Worm (Caenorhabditis elegans): ENCODE data around the gene ufm-1.

ufm-1 gene

DNA sequence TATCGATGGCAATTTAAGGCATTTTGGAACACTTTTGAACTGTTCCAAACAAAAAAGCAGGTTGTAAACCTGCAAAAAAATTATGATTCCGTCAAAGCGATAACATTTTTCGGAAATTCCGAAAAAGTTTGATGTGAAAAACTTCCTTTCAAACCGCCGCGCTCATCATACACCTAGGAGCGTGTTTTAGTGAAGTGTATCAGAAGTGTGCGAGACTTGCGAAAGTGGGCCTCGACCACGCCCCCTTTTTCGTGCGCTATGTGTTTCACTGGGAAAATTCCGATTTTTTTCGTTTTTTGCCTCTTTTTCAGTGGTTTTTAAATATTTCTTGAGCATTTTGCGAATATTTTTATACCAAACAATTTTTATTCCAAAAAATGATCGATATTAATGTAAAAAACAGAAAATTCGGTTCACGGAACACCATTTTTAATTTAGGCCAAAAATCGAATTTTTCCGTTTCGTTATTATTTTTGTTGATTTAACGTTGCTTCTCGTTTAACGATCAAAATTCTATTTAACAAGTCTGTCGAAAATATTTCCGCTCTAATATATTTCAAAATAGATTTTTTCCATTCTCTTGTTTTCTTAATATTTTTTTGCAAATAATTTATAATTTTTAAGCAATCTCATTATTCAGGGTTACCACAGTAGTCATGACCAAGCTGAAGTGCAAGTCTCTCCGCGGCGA is 4.1 kb upstream of the ufm-1 start, which contains the start of gene rpl-35 (continued):
- TF ChIP-seq ceh-28 (tag; optimal IDR thresholded peaks at IDR 0.05) = peak; percentile 97
- no peak for TF ChIP-seq eor-1 (tag; optimal IDR thresholded peaks at IDR 0.05)
- peak; percentile 99 for TF ChIP-seq nhr-11 (tag; optimal IDR thresholded peaks at IDR 0.05)
- TF ChIP-seq egl-27 (tag; optimal IDR thresholded peaks at IDR 0.05) = peak; percentile 96
- TF ChIP-seq hmg-11 (tag; optimal IDR thresholded peaks at IDR 0.05) = peak; percentile 95
- peak; percentile 88 for TF ChIP-seq ama-1 (optimal IDR thresholded peaks at IDR 0.05)
- peak; percentile 99 for TF ChIP-seq lin-39 (tag; optimal IDR thresholded peaks at IDR 0.05)
- peak; percentile 79 for TF ChIP-seq mdl-1 (tag; optimal IDR thresholded peaks at IDR 0.05)
- TF ChIP-seq unc-62 (GFP tag; optimal IDR thresholded peaks at IDR 0.05) = peak; percentile 99

ce11 chrIII:7855468-7855867 is 3.3 kb upstream of the ufm-1 start:
- TF ChIP-seq skn-1 (tag; optimal IDR thresholded peaks at IDR 0.05) = no peak
- TF ChIP-seq nhr-23 (tag; optimal IDR thresholded peaks at IDR 0.05) = no peak
- no peak for TF ChIP-seq tbx-2 (tag; optimal IDR thresholded peaks at IDR 0.05)
- TF ChIP-seq sea-2 (GFP tag; optimal IDR thresholded peaks at IDR 0.05) = no peak

ce11 chrIII:7857142-7857541 is 1.6 kb upstream of the ufm-1 start, which contains the start of gene tag-307:
tag-307 (minus strand) TSS chrIII:7857242.
- TF ChIP-seq mml-1 (tag; optimal IDR thresholded peaks at IDR 0.05) (no peak), ceh-82 (tag; optimal IDR thresholded peaks at IDR 0.05) (no peak), ceh-16 (tag; optimal IDR thresholded peaks at IDR 0.05) (no peak), ama-1 (optimal IDR thresholded peaks at IDR 0.05) (no peak), snpc-4 (tag; optimal IDR thresholded peaks at IDR 0.05) (no peak), ztf-11 (tag; optimal IDR thresholded peaks at IDR 0.05) (no peak), eor-1 (tag; optimal IDR thresholded peaks at IDR 0.05) (no peak), nhr-23 (tag; optimal IDR thresholded peaks at IDR 0.05) (no peak), lsy-12 (tag; optimal IDR thresholded peaks at IDR 0.05) (no peak), hmg-11 (tag; optimal IDR thresholded peaks at IDR 0.05) (no peak), sea-2 (GFP tag; optimal IDR thresholded peaks at IDR 0.05) (no peak), nhr-43 (tag; optimal IDR thresholded peaks at IDR 0.05; ENCODE audit: poor library complexity, severe bottlenecking) (no peak), nhr-67 (tag; optimal IDR thresholded peaks at IDR 0.05) (no peak)

DNA sequence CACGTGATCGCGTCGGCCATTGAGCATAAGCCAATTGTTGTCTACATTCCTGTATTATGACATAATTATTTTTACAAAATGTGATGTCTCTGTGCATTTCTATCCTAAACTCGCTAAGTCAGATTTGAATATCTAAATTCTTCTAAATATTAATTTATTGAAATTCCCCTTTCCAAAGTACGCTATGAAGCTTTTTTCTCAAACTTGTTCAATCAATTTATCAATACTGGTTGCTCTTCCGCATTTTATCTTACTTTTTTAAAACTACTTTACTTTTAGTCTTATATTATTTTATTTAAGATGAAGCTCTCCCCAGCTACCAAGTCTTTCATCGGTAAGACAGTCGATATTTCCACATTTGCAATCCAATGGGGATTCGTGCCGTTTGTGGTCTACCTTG is 534 bp downstream of the ufm-1 start, which contains the start of gene tomm-7:
Gene tomm-7 (plus strand): TSS at position 301 of the 400 bp plus-strand sequence.
- no peak for TF ChIP-seq egl-27 (tag; optimal IDR thresholded peaks at IDR 0.05)
- TF ChIP-seq nhr-25 (tag; optimal IDR thresholded peaks at IDR 0.05) = no peak
- TF ChIP-seq nfya-1 (tag; optimal IDR thresholded peaks at IDR 0.05; ENCODE audit: insufficient read depth) = no peak
- TF ChIP-seq ZK546.5 (tag; optimal IDR thresholded peaks at IDR 0.05) = no peak

- TF ChIP-seq snpc-4 (tag; optimal IDR thresholded peaks at IDR 0.05) (no peak), elt-2 (tag; optimal IDR thresholded peaks at IDR 0.05) (peak; percentile 31)
These were observed 2.1 kb downstream of the ufm-1 start, which contains the start of gene cuc-1 for ce11 chrIII:7860885-7861284. cuc-1 (minus strand) TSS chrIII:7860985.

ce11 chrIII:7861535-7862120 is 2.8 kb downstream of the ufm-1 start, which contains the start of gene snr-5:
snr-5 (plus strand) TSS chrIII:7862070.
- no peak for TF ChIP-seq nhr-23 (tag; optimal IDR thresholded peaks at IDR 0.05)
- TF ChIP-seq nfya-1 (tag; optimal IDR thresholded peaks at IDR 0.05; ENCODE audit: insufficient read depth) = peak; percentile 40
- no peak for TF ChIP-seq pqm-1 (tag; optimal IDR thresholded peaks at IDR 0.05)
- no peak for TF ChIP-seq nhr-25 (tag; optimal IDR thresholded peaks at IDR 0.05)
- TF ChIP-seq R02D3.7 (tag; optimal IDR thresholded peaks at IDR 0.05) = no peak
- no peak for TF ChIP-seq ztf-11 (tag; optimal IDR thresholded peaks at IDR 0.05)
- TF ChIP-seq lin-15B (tag; optimal IDR thresholded peaks at IDR 0.05) = no peak
- no peak for TF ChIP-seq lsy-12 (tag; optimal IDR thresholded peaks at IDR 0.05)
- no peak for TF ChIP-seq nhr-67 (tag; optimal IDR thresholded peaks at IDR 0.05)
- peak; percentile 31 for TF ChIP-seq hmg-11 (tag; optimal IDR thresholded peaks at IDR 0.05)
- no peak for TF ChIP-seq fos-1 (tag; optimal IDR thresholded peaks at IDR 0.05)
- TF ChIP-seq ama-1 (optimal IDR thresholded peaks at IDR 0.05) = no peak
- no peak for TF ChIP-seq ceh-28 (tag; optimal IDR thresholded peaks at IDR 0.05)

All from whole organism, L3 larva.